Fruit fly (Drosophila melanogaster) whole organism, embryonic: ENCODE results near the gene CG6356.

Source experiments
- Asciz ChIP-seq: fragments of 200-800 bp; sonication (Bioruptor generic); optimal IDR thresholded peaks from 2 replicates; lab custom pipeline; 2017; ENCODE audit warnings: missing biosample characterization, mild to moderate bottlenecking, missing genetic modification characterization, missing genetic modification reagents
- CG10209 ChIP-seq: fragments of 200-800 bp; sonication (Bioruptor generic); optimal IDR thresholded peaks from 3 replicates; lab custom pipeline; 2017; ENCODE audit warnings: missing biosample characterization, mild to moderate bottlenecking, missing genetic modification characterization, missing genetic modification reagents
- CG10321 ChIP-seq: fragments of 200-800 bp; sonication (Bioruptor generic); IDR thresholded peaks from 2 replicates; pipeline ENCODE4 v1.3.6; 2022; ENCODE audit warnings: missing biosample characterization, missing genetic modification characterization
- CG10543 ChIP-seq: fragments of 200-800 bp; sonication (Bioruptor generic); optimal IDR thresholded peaks from 3 replicates; lab custom pipeline; 2017; ENCODE audit warnings: missing biosample characterization, mild to moderate bottlenecking, missing genetic modification characterization, moderate library complexity
- CG11504 ChIP-seq: fragments of 200-800 bp; sonication (Bioruptor generic); optimal IDR thresholded peaks from 3 replicates; lab custom pipeline; 2019; ENCODE audit warnings: missing biosample characterization, mild to moderate bottlenecking, missing genetic modification characterization, moderate library complexity
- CG13287 ChIP-seq: fragments of 200-800 bp; sonication (Bioruptor generic); IDR thresholded peaks from 2 replicates; pipeline ENCODE4 v1.3.6; 2022; ENCODE audit warnings: missing biosample characterization, missing genetic modification characterization; ENCODE audit not compliant: partially characterized antibody
- CG15479 ChIP-seq: fragments of 200-800 bp; sonication (Bioruptor generic); optimal IDR thresholded peaks from 3 replicates; lab custom pipeline; 2019; ENCODE audit warnings: missing biosample characterization, mild to moderate bottlenecking, missing genetic modification characterization, moderate library complexity
- CG2129 ChIP-seq: fragments of 200-800 bp; sonication (Bioruptor generic); IDR thresholded peaks from 2 replicates; pipeline ENCODE4 v1.3.6; 2022; ENCODE audit warnings: missing biosample characterization, missing genetic modification characterization; ENCODE audit not compliant: partially characterized antibody
- CG2199 ChIP-seq: fragments of 200-800 bp; sonication (Bioruptor generic); IDR thresholded peaks from 3 replicates; pipeline ENCODE4 v1.3.6; 2022; ENCODE audit warnings: missing biosample characterization, missing genetic modification characterization
- CG33557 ChIP-seq: fragments of 200-800 bp; sonication (Bioruptor generic); optimal IDR thresholded peaks from 2 replicates; lab custom pipeline; 2019; ENCODE audit warnings: missing biosample characterization, mild to moderate bottlenecking, missing genetic modification characterization, moderate library complexity
- CG6272 ChIP-seq: fragments of 200-800 bp; sonication (Bioruptor generic); IDR thresholded peaks from 2 replicates; pipeline ENCODE4 v1.3.6; 2022; ENCODE audit warnings: missing biosample characterization, missing genetic modification characterization
- CG7271 ChIP-seq: fragments of 200-800 bp; sonication (Bioruptor generic); optimal IDR thresholded peaks from 2 replicates; lab custom pipeline; 2018; ENCODE audit warnings: missing biosample characterization, mild to moderate bottlenecking, missing genetic modification characterization, moderate library complexity
- CG7745 ChIP-seq: fragments of 200-800 bp; sonication (Bioruptor generic); optimal IDR thresholded peaks from 2 replicates; lab custom pipeline; 2018; ENCODE audit warnings: missing biosample characterization, mild to moderate bottlenecking, missing genetic modification characterization, moderate library complexity
- CG9797 ChIP-seq: fragments of 200-800 bp; sonication (Bioruptor generic); optimal IDR thresholded peaks from 3 replicates; lab custom pipeline; 2018; ENCODE audit warnings: missing biosample characterization, mild to moderate bottlenecking, missing genetic modification characterization
- Dad ChIP-seq: fragments of 200-800 bp; sonication (Bioruptor generic); optimal IDR thresholded peaks from 3 replicates; lab custom pipeline; 2016; ENCODE audit warnings: missing biosample characterization, missing genetic modification characterization
- Dbx ChIP-seq: fragments of 200-800 bp; sonication (Bioruptor generic); IDR thresholded peaks from 3 replicates; pipeline ENCODE4 v1.3.6; 2022; ENCODE audit warnings: missing biosample characterization, missing genetic modification characterization
- Dek ChIP-seq: fragments of 200-800 bp; sonication (Bioruptor generic); optimal IDR thresholded peaks from 3 replicates; lab custom pipeline; 2019; ENCODE audit warnings: missing biosample characterization, mild to moderate bottlenecking, missing genetic modification characterization, moderate library complexity
- Dip3 ChIP-seq: fragments of 200-800 bp; sonication (Bioruptor generic); optimal IDR thresholded peaks from 3 replicates; lab custom pipeline; 2016; ENCODE audit warnings: missing biosample characterization, missing genetic modification characterization
- Doc2 ChIP-seq: fragments of 200-800 bp; sonication (Bioruptor generic); IDR thresholded peaks from 2 replicates; pipeline ENCODE4 v1.3.6; 2022; ENCODE audit warnings: missing biosample characterization, missing genetic modification characterization
- Fer1 ChIP-seq: fragments of 200-800 bp; sonication (Bioruptor generic); optimal IDR thresholded peaks from 2 replicates; lab custom pipeline; 2017; ENCODE audit warnings: missing biosample characterization, mild to moderate bottlenecking, missing genetic modification characterization
- H2.0 ChIP-seq: fragments of 200-800 bp; sonication (Bioruptor generic); IDR thresholded peaks from 2 replicates; pipeline ENCODE4 v1.3.6; 2022; ENCODE audit warnings: missing biosample characterization, missing genetic modification characterization
- HHEX ChIP-seq: fragments of 200-800 bp; sonication (Bioruptor generic); optimal IDR thresholded peaks from 3 replicates; lab custom pipeline; 2017; ENCODE audit warnings: missing biosample characterization, mild to moderate bottlenecking, missing genetic modification characterization, missing genetic modification reagents
- Hmr ChIP-seq: fragments of 200-800 bp; sonication (Bioruptor generic); optimal IDR thresholded peaks from 3 replicates; lab custom pipeline; 2017; ENCODE audit warnings: mild to moderate bottlenecking, missing biosample characterization, missing genetic modification reagents, missing genetic modification characterization
- Hr78 ChIP-seq, 2 experiments: fragments of 200-800 bp in 1 of 2; fragments of >200 bp in 1 of 2; sonication (Bioruptor generic) in 1 of 2; optimal IDR thresholded peaks; 2 replicates each; lab custom pipeline; 2017 to 2019; ENCODE audit warnings: missing biosample characterization in 2 of 2, missing genetic modification characterization in 2 of 2, mild to moderate bottlenecking in 1 of 2, moderate library complexity in 1 of 2
- Max ChIP-seq: fragments of 200-800 bp; sonication (Bioruptor generic); optimal IDR thresholded peaks from 2 replicates; lab custom pipeline; 2016; ENCODE audit warnings: missing biosample characterization, mild to moderate bottlenecking, missing genetic modification characterization
- Meics ChIP-seq: fragments of 200-800 bp; sonication (Bioruptor generic); optimal IDR thresholded peaks from 2 replicates; lab custom pipeline; 2017; ENCODE audit warnings: missing biosample characterization, mild to moderate bottlenecking, missing genetic modification characterization
- NfI ChIP-seq: fragments of 200-800 bp; sonication (Bioruptor generic); optimal IDR thresholded peaks from 3 replicates; lab custom pipeline; 2018; ENCODE audit warnings: missing biosample characterization, mild to moderate bottlenecking, missing genetic modification characterization, moderate library complexity
- Pdp1 ChIP-seq, 2 experiments: fragments of 200-800 bp; sonication (Bioruptor generic); optimal IDR thresholded peaks; 3 replicates each; lab custom pipeline; 2016; ENCODE audit warnings: missing biosample characterization in 2 of 2, missing genetic modification characterization in 2 of 2, mild to moderate bottlenecking in 1 of 2, moderate library complexity in 1 of 2
- Rx ChIP-seq: fragments of 200-800 bp; sonication (Bioruptor generic); IDR thresholded peaks from 2 replicates; pipeline ENCODE4 v1.3.6; 2022; ENCODE audit warnings: missing biosample characterization, missing genetic modification characterization
- Sox102F ChIP-seq: fragments of 200-800 bp; sonication (Bioruptor generic); optimal IDR thresholded peaks from 2 replicates; lab custom pipeline; 2018; ENCODE audit warnings: missing biosample characterization, mild to moderate bottlenecking, missing genetic modification characterization, moderate library complexity
- Stat92E ChIP-seq, 3 experiments: fragments of >200 bp in 2 of 3; fragments of 200-800 bp in 1 of 3; sonication (Bioruptor generic) in 1 of 3; optimal IDR thresholded peaks; 2 replicates each; lab custom pipeline; 2017 to 2019; ENCODE audit warnings: missing biosample characterization in 3 of 3, missing genetic modification characterization in 3 of 3, mild to moderate bottlenecking in 1 of 3, moderate library complexity in 1 of 3
- amos ChIP-seq: fragments of 200-800 bp; sonication (Bioruptor generic); IDR thresholded peaks from 2 replicates; pipeline ENCODE4 v1.3.6; 2022; ENCODE audit warnings: missing biosample characterization, missing genetic modification characterization; ENCODE audit not compliant: partially characterized antibody
- cad ChIP-seq: fragments of >200 bp; optimal IDR thresholded peaks from 2 replicates; lab custom pipeline; 2017; ENCODE audit warnings: missing biosample characterization, missing genetic modification characterization
- caup ChIP-seq: fragments of 200-800 bp; sonication (Bioruptor generic); optimal IDR thresholded peaks from 3 replicates; lab custom pipeline; 2017; ENCODE audit warnings: missing biosample characterization, mild to moderate bottlenecking, missing genetic modification characterization, moderate library complexity; ENCODE audit not compliant: severe bottlenecking
- emc ChIP-seq: fragments of 200-800 bp; sonication (Bioruptor generic); optimal IDR thresholded peaks from 2 replicates; lab custom pipeline; 2016; ENCODE audit warnings: missing biosample characterization, missing genetic modification characterization
- hkb ChIP-seq, 2 experiments: fragments of 200-800 bp in 1 of 2; fragments of >200 bp in 1 of 2; sonication (Bioruptor generic) in 1 of 2; IDR thresholded peaks in 1 of 2; optimal IDR thresholded peaks in 1 of 2; 2 replicates each; pipeline versions ENCODE4 v1.3.6 to Lab custom; 2017 to 2022; ENCODE audit warnings: missing biosample characterization in 1 of 2, missing genetic modification characterization in 1 of 2
- kni ChIP-seq: fragments of 200-800 bp; sonication (Bioruptor generic); optimal IDR thresholded peaks from 3 replicates; lab custom pipeline; 2017; ENCODE audit warnings: mild to moderate bottlenecking, missing biosample characterization, missing genetic modification reagents, missing genetic modification characterization
- nmo ChIP-seq: fragments of 200-800 bp; sonication (Bioruptor generic); optimal IDR thresholded peaks from 2 replicates; lab custom pipeline; 2018; ENCODE audit warnings: missing biosample characterization, mild to moderate bottlenecking, missing genetic modification characterization, moderate library complexity
- pan ChIP-seq, 4 experiments: fragments of >200 bp in 3 of 4; fragments of 200-800 bp in 1 of 4; sonication (Bioruptor generic) in 1 of 4; optimal IDR thresholded peaks in 3 of 4; IDR thresholded peaks in 1 of 4; 2 replicates each; pipeline versions ENCODE4 v1.3.6 to Lab custom; 2017 to 2022; ENCODE audit warnings: missing biosample characterization in 2 of 4, missing genetic modification characterization in 2 of 4, mixed read lengths in 1 of 4
- pfk ChIP-seq: fragments of 200-800 bp; sonication (Bioruptor generic); optimal IDR thresholded peaks from 2 replicates; lab custom pipeline; 2018; ENCODE audit warnings: missing biosample characterization, mild to moderate bottlenecking, missing genetic modification characterization, moderate library complexity
- sd ChIP-seq: fragments of 200-800 bp; sonication (Bioruptor generic); optimal IDR thresholded peaks from 3 replicates; lab custom pipeline; 2018; ENCODE audit warnings: missing biosample characterization, mild to moderate bottlenecking, missing genetic modification characterization, moderate library complexity
- tll ChIP-seq, 2 experiments: fragments of 200-800 bp in 1 of 2; fragments of >200 bp in 1 of 2; sonication (Bioruptor generic) in 1 of 2; optimal IDR thresholded peaks; 2 replicates each; lab custom pipeline; 2017 to 2019; ENCODE audit warnings: missing biosample characterization in 2 of 2, missing genetic modification characterization in 2 of 2, mild to moderate bottlenecking in 1 of 2, moderate library complexity in 1 of 2
- trh ChIP-seq: fragments of 200-800 bp; sonication (Bioruptor generic); optimal IDR thresholded peaks from 2 replicates; lab custom pipeline; 2016; ENCODE audit warnings: missing biosample characterization, missing genetic modification characterization
- twi ChIP-seq: fragments of 200-800 bp; optimal IDR thresholded peaks from 2 replicates; lab custom pipeline; 2019; ENCODE audit warnings: missing biosample characterization, mild to moderate bottlenecking, missing genetic modification characterization, moderate library complexity
- zen ChIP-seq: fragments of 200-800 bp; sonication (Bioruptor generic); optimal IDR thresholded peaks from 3 replicates; lab custom pipeline; 2018; ENCODE audit warnings: missing biosample characterization, mild to moderate bottlenecking, missing genetic modification characterization, moderate library complexity

Gene CG6356

DNA sequence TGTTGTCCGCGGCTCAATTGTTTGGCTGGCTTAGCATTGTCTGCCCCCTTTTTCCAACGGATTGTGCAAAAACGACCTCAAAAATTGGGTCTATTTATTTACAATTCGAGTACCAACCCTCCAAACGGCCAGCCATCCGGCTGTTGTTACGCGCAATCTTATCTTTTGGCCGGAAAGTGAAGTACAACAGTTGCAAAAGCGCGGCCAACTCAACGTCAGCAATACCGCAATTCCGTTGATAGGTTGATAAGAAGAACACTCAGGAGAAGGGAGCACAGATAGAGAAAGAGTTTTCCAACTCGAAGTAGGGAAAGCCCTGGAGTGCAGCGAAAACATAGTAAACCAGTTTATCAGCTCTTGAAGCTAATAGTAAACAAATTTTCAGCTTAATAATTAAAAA lies 13.2 kb downstream of the CG6356 start (continued):
- TF ChIP-seq pan (optimal IDR thresholded peaks at IDR 0.05; lab: Kevin White, UChicago) (no peak), pan (GFP tag; optimal IDR thresholded peaks at IDR 0.05 in 1 of 2, IDR thresholded peaks at IDR 0.05 in 1 of 2) (no peak), Dip3 (GFP tag; lab: Kevin White, UChicago) (no peak), H2.0 (GFP tag; lab: Robert Waterston, UW) (no peak), Fer1 (GFP tag; lab: Kevin White, UChicago) (no peak), CG33557 (GFP tag; lab: Kevin White, UChicago) (no peak), emc (GFP tag; lab: Kevin White, UChicago) (no peak), CG13287 (GFP tag; lab: Robert Waterston, UW) (no peak), Rx (GFP tag; lab: Robert Waterston, UW) (no peak), CG10543 (no peak), Pdp1 (GFP tag; optimal IDR thresholded peaks at IDR 0.05; lab: Kevin White, UChicago) (peak in 1 of 2 experiments; percentile 33)

DNA sequence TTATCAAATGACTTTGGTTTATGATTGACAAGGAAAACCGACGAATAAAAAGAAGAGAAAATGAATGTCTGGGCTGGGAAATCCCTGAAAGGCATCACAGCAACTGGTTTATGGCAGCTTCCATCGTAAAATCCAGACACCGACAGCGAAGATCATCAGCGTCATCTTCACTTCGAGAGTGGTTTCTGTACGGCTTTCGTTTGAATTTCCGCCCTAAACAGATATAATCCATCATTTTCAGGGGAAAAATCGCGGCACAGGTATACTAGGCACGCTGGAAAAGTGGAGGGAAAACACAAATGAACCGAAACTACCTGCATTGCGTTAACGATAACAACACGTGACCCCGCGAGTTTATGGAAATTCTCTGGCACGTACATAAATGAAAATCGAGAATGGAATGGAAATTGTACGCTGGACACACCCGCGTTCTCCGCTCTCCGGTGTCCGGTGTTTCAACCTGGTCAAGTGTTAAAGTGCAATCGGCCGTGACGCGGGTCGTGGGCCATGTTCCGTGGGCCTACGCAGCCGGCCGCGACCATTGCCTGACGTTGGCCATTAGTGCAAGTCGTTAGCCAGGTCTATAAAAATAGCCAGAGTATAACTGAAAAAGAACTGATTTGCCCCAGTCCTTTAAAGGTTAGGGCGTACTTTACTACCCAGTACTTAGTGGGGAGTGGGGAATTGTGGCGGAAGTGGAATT lies 13.8 kb downstream of the CG6356 start:
- peak; percentile 78 for TF ChIP-seq zen (tag; lab: Kevin White, UChicago)
- TF ChIP-seq Dbx: no peak
- TF ChIP-seq Doc2: no peak
- TF ChIP-seq CG10321: no peak
- TF ChIP-seq Dad: no peak
- TF ChIP-seq CG9797 (GFP tag; lab: Kevin White, UChicago): no peak
- peak in 1 of 3 experiments; percentile 90 for TF ChIP-seq Stat92E (GFP tag; optimal IDR thresholded peaks at IDR 0.05; lab: Kevin White, UChicago)
- peak; percentile 97 for TF ChIP-seq cad (GFP tag; lab: Kevin White, UChicago)
- TF ChIP-seq kni (GFP tag; lab: Kevin White, UChicago): peak; percentile 93
- peak in 1 of 2 experiments; percentile 77 for TF ChIP-seq Hr78 (GFP tag; optimal IDR thresholded peaks at IDR 0.05; lab: Kevin White, UChicago)
- peak; percentile 1 for TF ChIP-seq CG7745 (tag; lab: Kevin White, UChicago)
- TF ChIP-seq CG7271: peak; percentile 18
- peak; percentile 48 for TF ChIP-seq twi (tag; lab: Kevin White, UChicago)
- TF ChIP-seq CG15479 (GFP tag; lab: Kevin White, UChicago): peak; percentile 87
- TF ChIP-seq pfk (GFP tag; lab: Kevin White, UChicago): no peak
- TF ChIP-seq Dek (tag; lab: Kevin White, UChicago): no peak
- 0 out of 3 replicates have a peak, but pooled peaks have one; percentile 24 for TF ChIP-seq CG2199 (GFP tag; lab: Robert Waterston, UW)
- TF ChIP-seq CG6272: no peak
- TF ChIP-seq tll (GFP tag; optimal IDR thresholded peaks at IDR 0.05; lab: Kevin White, UChicago): peak in 1 of 2 experiments; percentile 95
- no peak for TF ChIP-seq CG2129 (GFP tag; lab: Robert Waterston, UW)

DNA sequence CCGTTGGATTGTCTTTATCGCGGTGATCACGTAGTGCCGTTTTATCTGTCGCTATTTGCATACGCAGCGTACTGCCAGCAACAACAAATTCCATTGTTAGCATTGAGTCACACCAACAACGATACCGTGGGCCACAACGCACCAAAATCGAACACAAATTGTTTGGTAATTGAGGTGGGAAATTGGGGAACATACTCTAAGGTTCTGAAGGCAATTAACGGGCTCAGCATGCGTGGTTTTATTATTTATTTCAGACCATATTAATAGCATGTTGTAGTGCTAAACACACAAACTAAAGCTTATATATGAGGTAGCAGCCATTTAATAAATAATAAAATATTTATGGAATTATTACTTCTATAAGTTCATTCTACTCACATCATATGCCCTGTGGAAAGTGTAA lies 14.8 kb downstream of the CG6356 start:
- TF ChIP-seq Max (GFP tag; lab: Kevin White, UChicago): peak; percentile 31
- peak; percentile 33 for TF ChIP-seq Sox102F (GFP tag; lab: Kevin White, UChicago)
- TF ChIP-seq amos (GFP tag; lab: Robert Waterston, UW): no peak
- peak; percentile 1 for TF ChIP-seq trh (GFP tag; lab: Kevin White, UChicago)
- peak; percentile 26 for TF ChIP-seq Hmr (GFP tag; lab: Kevin White, UChicago)
- TF ChIP-seq CG11504 (tag; lab: Kevin White, UChicago): peak; percentile 39
- peak; percentile 24 for TF ChIP-seq nmo
- TF ChIP-seq caup (GFP tag; lab: Kevin White, UChicago): peak; percentile 17
- TF ChIP-seq CG10209 (GFP tag; lab: Kevin White, UChicago): peak; percentile 0
- TF ChIP-seq hkb (optimal IDR thresholded peaks at IDR 0.05; lab: Kevin White, UChicago): no peak
- peak; percentile 48 for TF ChIP-seq hkb (GFP tag; IDR thresholded peaks at IDR 0.05; lab: Robert Waterston, UW)
- TF ChIP-seq Asciz: peak; percentile 54
- peak; percentile 2 for TF ChIP-seq HHEX
- peak; percentile 29 for TF ChIP-seq Meics (GFP tag; lab: Kevin White, UChicago)
- no peak for TF ChIP-seq NfI (GFP tag; lab: Kevin White, UChicago)
- TF ChIP-seq sd (tag; lab: Kevin White, UChicago): peak; percentile 24
